Worm (Caenorhabditis elegans): ENCODE measurements around the gene sars-1.

- TF ChIP-seq unc-62 (GFP tag; optimal IDR thresholded peaks at IDR 0.05) (no peak), daf-12 (tag; optimal IDR thresholded peaks at IDR 0.05) (no peak), mdl-1 (tag; optimal IDR thresholded peaks at IDR 0.05) (no peak), nhr-11 (tag; optimal IDR thresholded peaks at IDR 0.05) (no peak), elt-3 (tag; optimal IDR thresholded peaks at IDR 0.05) (no peak), nhr-12 (tag; optimal IDR thresholded peaks at IDR 0.05) (no peak), nfya-1 (tag; optimal IDR thresholded peaks at IDR 0.05; ENCODE audit: insufficient read depth) (no peak), fkh-10 (GFP tag; optimal IDR thresholded peaks at IDR 0.05) (no peak), fos-1 (tag; optimal IDR thresholded peaks at IDR 0.05) (no peak), ceh-28 (tag; optimal IDR thresholded peaks at IDR 0.05) (no peak), unc-39 (tag; optimal IDR thresholded peaks at IDR 0.05) (no peak), snpc-4 (tag; optimal IDR thresholded peaks at IDR 0.05) (no peak), ceh-9 (tag; optimal IDR thresholded peaks at IDR 0.05) (no peak), pqm-1 (tag; optimal IDR thresholded peaks at IDR 0.05) (no peak)
These were observed 3.3 kb downstream of the sars-1 start, which contains the start of gene C47E12.13 for ce11 chrIV:10006792-10007191.
